Fruit fly (Drosophila melanogaster): ENCODE data around the gene CG9356.
A peak's percentile ranks its signal among the peaks of the same experiment; 100 is the strongest.

Gene CG9356

DNA sequence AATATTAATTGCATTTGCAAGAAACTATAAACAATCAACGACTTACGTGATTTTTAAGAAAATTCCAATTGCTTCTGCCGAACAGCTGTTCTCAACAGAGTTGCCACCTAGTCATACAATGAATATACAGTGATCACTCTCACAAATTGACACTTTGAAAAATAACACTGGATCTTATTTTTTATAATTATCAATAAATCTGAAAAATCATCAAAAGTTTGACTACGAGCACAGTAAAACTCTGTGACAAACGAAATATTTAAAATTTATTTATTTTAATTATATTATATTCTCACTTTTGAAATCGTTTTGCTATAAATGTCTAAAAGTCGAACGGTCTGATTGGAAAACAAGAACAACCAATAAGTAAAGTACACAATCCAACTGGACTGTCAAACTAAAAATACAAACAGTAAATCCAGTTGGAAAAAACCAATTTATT, 4.1 kb downstream of the CG9356 start, which contains the start of gene CG34117 (continued):
- TF ChIP-seq salm (tag; optimal IDR thresholded peaks at IDR 0.05) = peak; percentile 67
- TF ChIP-seq NFAT (GFP tag; IDR thresholded peaks at IDR 0.05) = peak; percentile 89
- TF ChIP-seq abd-A (tag; optimal IDR thresholded peaks at IDR 0.05) = peak; percentile 24
- TF ChIP-seq Atf6 (GFP tag; IDR thresholded peaks at IDR 0.05) = peak; percentile 82
- peak; percentile 2 for TF ChIP-seq zf30C (GFP tag; optimal IDR thresholded peaks at IDR 0.05)
- TF ChIP-seq Blimp-1 (GFP tag; optimal IDR thresholded peaks at IDR 0.05) = peak; percentile 76
- TF ChIP-seq dan (GFP tag; IDR thresholded peaks at IDR 0.05) = no peak
- peak; percentile 76 for TF ChIP-seq CG6689 (GFP tag; IDR thresholded peaks at IDR 0.05)
- peak; percentile 49 for TF ChIP-seq pnt (GFP tag; optimal IDR thresholded peaks at IDR 0.05)
- peak; percentile 86 for TF ChIP-seq ken (GFP tag; IDR thresholded peaks at IDR 0.05)
- peak; percentile 79 for TF ChIP-seq nmo (GFP tag; optimal IDR thresholded peaks at IDR 0.05)
- TF ChIP-seq CG3281 (GFP tag; optimal IDR thresholded peaks at IDR 0.05) = peak; percentile 82
- TF ChIP-seq emc (GFP tag; optimal IDR thresholded peaks at IDR 0.05) = no peak
- no peak for TF ChIP-seq sim (GFP tag; IDR thresholded peaks at IDR 0.05)
- TF ChIP-seq CG6272 (GFP tag; IDR thresholded peaks at IDR 0.05) = peak; percentile 30; the same call in 1 of the 2 replicates
- TF ChIP-seq otp (GFP tag; IDR thresholded peaks at IDR 0.05) = peak; percentile 66; the same call in 2 of the 3 replicates
- TF ChIP-seq CG8765 (GFP tag; IDR thresholded peaks at IDR 0.05) = peak; percentile 73
- peak; percentile 52; the same call in 1 of the 2 replicates for TF ChIP-seq chm (GFP tag; IDR thresholded peaks at IDR 0.05)
- TF ChIP-seq CG4404 (GFP tag; IDR thresholded peaks at IDR 0.05) = 0 out of 2 replicates have a peak, but pooled peaks have one; percentile 6
- TF ChIP-seq E2f1 (GFP tag; IDR thresholded peaks at IDR 0.05) = peak; percentile 79
- TF ChIP-seq slou (GFP tag; optimal IDR thresholded peaks at IDR 0.05) = peak; percentile 75
- TF ChIP-seq Doc2 (GFP tag; IDR thresholded peaks at IDR 0.05) = no peak
- TF ChIP-seq wdn (GFP tag; IDR thresholded peaks at IDR 0.05) = peak; percentile 79
- TF ChIP-seq croc (GFP tag; conservative IDR thresholded peaks at IDR 0.05) = peak; percentile 37
- no peak for TF ChIP-seq CG10321 (GFP tag; IDR thresholded peaks at IDR 0.05)
- TF ChIP-seq ap (GFP tag; IDR thresholded peaks at IDR 0.05) = peak; percentile 42; the same call in 1 of the 2 replicates
- peak; percentile 53 for TF ChIP-seq CG5180 (GFP tag; optimal IDR thresholded peaks at IDR 0.05)
- peak; percentile 50 for TF ChIP-seq pzg (GFP tag; optimal IDR thresholded peaks at IDR 0.05)
- no peak for TF ChIP-seq CG14965 (GFP tag; optimal IDR thresholded peaks at IDR 0.05; ENCODE audit: borderline replicate concordance)
- peak; percentile 27; the same call in 1 of the 2 replicates for TF ChIP-seq Nf-YA (GFP tag; IDR thresholded peaks at IDR 0.05)
- no peak for TF ChIP-seq lov (optimal IDR thresholded peaks at IDR 0.05)
- TF ChIP-seq lov (GFP tag; IDR thresholded peaks at IDR 0.05) = no peak
- peak; percentile 87 for TF ChIP-seq sob (GFP tag; IDR thresholded peaks at IDR 0.05)
- TF ChIP-seq shn (GFP tag; optimal IDR thresholded peaks at IDR 0.05) = peak; percentile 0
- TF ChIP-seq Dbx (GFP tag; IDR thresholded peaks at IDR 0.05) = peak; percentile 81
- TF ChIP-seq CG17568 (GFP tag; optimal IDR thresholded peaks at IDR 0.05) = peak; percentile 77
- TF ChIP-seq trh (GFP tag; optimal IDR thresholded peaks at IDR 0.05) = peak; percentile 67
- peak; percentile 86 for TF ChIP-seq CG30403 (GFP tag; optimal IDR thresholded peaks at IDR 0.05)
- TF ChIP-seq CHES-1-like (GFP tag; optimal IDR thresholded peaks at IDR 0.05) = peak; percentile 12
- TF ChIP-seq chif (GFP tag; optimal IDR thresholded peaks at IDR 0.05) = peak in 1 of 2 experiments; percentile 62
- peak; percentile 86 for TF ChIP-seq Ada2b (GFP tag; IDR thresholded peaks at IDR 0.05)
- peak; percentile 75 for TF ChIP-seq dmrt99B (tag; optimal IDR thresholded peaks at IDR 0.05)
- TF ChIP-seq CG10979 (tag; optimal IDR thresholded peaks at IDR 0.05) = peak; percentile 75
- peak; percentile 50 for TF ChIP-seq CG2202 (tag; optimal IDR thresholded peaks at IDR 0.05)
- TF ChIP-seq CG32532 (GFP tag; IDR thresholded peaks at IDR 0.05) = peak; percentile 90
- TF ChIP-seq CG9727 (GFP tag; optimal IDR thresholded peaks at IDR 0.05) = peak; percentile 84
- peak; percentile 50 for TF ChIP-seq gro (GFP tag; optimal IDR thresholded peaks at IDR 0.05)
- TF ChIP-seq sd (tag; optimal IDR thresholded peaks at IDR 0.05) = peak; percentile 89
- TF ChIP-seq Asciz (GFP tag; optimal IDR thresholded peaks at IDR 0.05) = peak; percentile 39
- TF ChIP-seq gsb (GFP tag; IDR thresholded peaks at IDR 0.05) = peak; percentile 58
- TF ChIP-seq HHEX (GFP tag; optimal IDR thresholded peaks at IDR 0.05) = peak; percentile 74
- TF ChIP-seq tio (GFP tag; optimal IDR thresholded peaks at IDR 0.05) = peak; percentile 54

Measured in whole organism, embryonic.